Fruit fly (Drosophila melanogaster) whole organism, embryonic: ENCODE results near the gene Phae1.
A peak's percentile ranks its signal among the peaks of the same experiment; 100 is the strongest.

ENCODE experiments used
- BtbVII ChIP-seq: fragments of 200-800 bp; sonication (Bioruptor generic); optimal IDR thresholded peaks from 3 replicates; lab custom pipeline; 2017; ENCODE audit warnings: missing biosample characterization, mild to moderate bottlenecking, missing genetic modification characterization
- CG10209 ChIP-seq: fragments of 200-800 bp; sonication (Bioruptor generic); optimal IDR thresholded peaks from 3 replicates; lab custom pipeline; 2017; ENCODE audit warnings: missing biosample characterization, mild to moderate bottlenecking, missing genetic modification characterization, missing genetic modification reagents
- CG10267 ChIP-seq: fragments of 200-800 bp; sonication (Bioruptor generic); optimal IDR thresholded peaks from 2 replicates; lab custom pipeline; 2018; ENCODE audit warnings: missing biosample characterization, mild to moderate bottlenecking, missing genetic modification characterization, moderate library complexity
- CG10654 ChIP-seq: fragments of 200-800 bp; sonication (Bioruptor generic); optimal IDR thresholded peaks from 2 replicates; lab custom pipeline; 2016; ENCODE audit warnings: missing biosample characterization, missing genetic modification characterization
- CG11093 ChIP-seq: fragments of 200-800 bp; sonication (Bioruptor generic); IDR thresholded peaks from 3 replicates; pipeline ENCODE4 v1.3.6; 2022; ENCODE audit warnings: missing biosample characterization, missing genetic modification characterization
- CG11456 ChIP-seq: fragments of 200-800 bp; sonication (Bioruptor generic); IDR thresholded peaks from 3 replicates; pipeline ENCODE4 v1.3.6; 2022; ENCODE audit warnings: missing biosample characterization, missing genetic modification characterization
- CG14860 ChIP-seq: fragments of 200-800 bp; sonication (Bioruptor generic); IDR thresholded peaks from 3 replicates; pipeline ENCODE4 v1.3.6; 2022; ENCODE audit warnings: missing biosample characterization, missing genetic modification characterization; ENCODE audit not compliant: partially characterized antibody
- CG1529 ChIP-seq: fragments of 200-800 bp; sonication (Bioruptor generic); optimal IDR thresholded peaks from 3 replicates; lab custom pipeline; 2018; ENCODE audit warnings: missing biosample characterization, missing genetic modification characterization
- CG15601 ChIP-seq: fragments of 200-800 bp; sonication (Bioruptor generic); optimal IDR thresholded peaks from 3 replicates; lab custom pipeline; 2019; ENCODE audit warnings: missing biosample characterization, mild to moderate bottlenecking, missing genetic modification characterization, moderate library complexity
- CG16813 ChIP-seq: fragments of 200-800 bp; sonication (Bioruptor generic); IDR thresholded peaks from 3 replicates; pipeline ENCODE4 v1.3.6; 2022; ENCODE audit warnings: missing biosample characterization, missing genetic modification characterization; ENCODE audit not compliant: partially characterized antibody
- CG2199 ChIP-seq: fragments of 200-800 bp; sonication (Bioruptor generic); IDR thresholded peaks from 3 replicates; pipeline ENCODE4 v1.3.6; 2022; ENCODE audit warnings: missing biosample characterization, missing genetic modification characterization
- CG2712 ChIP-seq: fragments of 200-800 bp; optimal IDR thresholded peaks from 3 replicates; lab custom pipeline; 2019; ENCODE audit warnings: missing biosample characterization, mild to moderate bottlenecking, missing genetic modification characterization, moderate library complexity
- CG2875 ChIP-seq: fragments of 200-800 bp; sonication (Bioruptor generic); optimal IDR thresholded peaks from 2 replicates; lab custom pipeline; 2017; ENCODE audit warnings: missing biosample characterization, mild to moderate bottlenecking, missing genetic modification characterization, missing genetic modification reagents
- CG30403 ChIP-seq: fragments of 200-800 bp; sonication (Bioruptor generic); optimal IDR thresholded peaks from 3 replicates; lab custom pipeline; 2016; ENCODE audit warnings: missing biosample characterization, missing genetic modification characterization
- CG31441 ChIP-seq: fragments of 200-800 bp; sonication (Bioruptor generic); IDR thresholded peaks from 2 replicates; pipeline ENCODE4 v1.3.6; 2022; ENCODE audit warnings: missing biosample characterization, missing genetic modification characterization
- CG3847 ChIP-seq: fragments of 200-800 bp; sonication (Bioruptor generic); IDR thresholded peaks from 2 replicates; pipeline ENCODE4 v1.3.6; 2022; ENCODE audit warnings: missing biosample characterization, missing genetic modification characterization
- CG4820 ChIP-seq: fragments of 200-800 bp; sonication (Bioruptor generic); optimal IDR thresholded peaks from 3 replicates; lab custom pipeline; 2016; ENCODE audit warnings: missing biosample characterization, missing genetic modification characterization
- CG7745 ChIP-seq: fragments of 200-800 bp; sonication (Bioruptor generic); optimal IDR thresholded peaks from 2 replicates; lab custom pipeline; 2018; ENCODE audit warnings: missing biosample characterization, mild to moderate bottlenecking, missing genetic modification characterization, moderate library complexity
- CG8388 ChIP-seq: fragments of 200-800 bp; sonication (Bioruptor generic); optimal IDR thresholded peaks from 2 replicates; lab custom pipeline; 2019; ENCODE audit warnings: missing biosample characterization, mild to moderate bottlenecking, missing genetic modification characterization, moderate library complexity
- CG8944 ChIP-seq: fragments of 200-800 bp; sonication (Bioruptor generic); optimal IDR thresholded peaks from 3 replicates; lab custom pipeline; 2016; ENCODE audit warnings: missing biosample characterization, missing genetic modification characterization
- Camta ChIP-seq: fragments of 200-800 bp; sonication (Bioruptor generic); optimal IDR thresholded peaks from 2 replicates; lab custom pipeline; 2016; ENCODE audit warnings: missing biosample characterization, missing genetic modification characterization
- CrebB ChIP-seq: fragments of 200-800 bp; sonication (Bioruptor generic); optimal IDR thresholded peaks from 3 replicates; lab custom pipeline; 2018; ENCODE audit warnings: missing biosample characterization, mild to moderate bottlenecking, missing genetic modification characterization
- Drgx ChIP-seq: fragments of 200-800 bp; sonication (Bioruptor generic); IDR thresholded peaks from 2 replicates; pipeline ENCODE4 v1.3.6; 2022; ENCODE audit warnings: missing biosample characterization, missing genetic modification characterization
- Ets97D ChIP-seq: fragments of 200-800 bp; sonication (Bioruptor generic); optimal IDR thresholded peaks from 3 replicates; lab custom pipeline; 2016; ENCODE audit warnings: missing biosample characterization, missing genetic modification characterization
- HLH3B ChIP-seq: fragments of 200-800 bp; sonication (Bioruptor generic); IDR thresholded peaks from 2 replicates; pipeline ENCODE4 v1.3.6; 2022; ENCODE audit warnings: missing biosample characterization, missing genetic modification characterization
- Hsf ChIP-seq: fragments of 200-800 bp; sonication (Bioruptor generic); optimal IDR thresholded peaks from 3 replicates; lab custom pipeline; 2016; ENCODE audit warnings: missing biosample characterization, missing genetic modification characterization
- Lim3 ChIP-seq: fragments of 200-800 bp; sonication (Bioruptor generic); IDR thresholded peaks from 2 replicates; pipeline ENCODE4 v1.3.6; 2022; ENCODE audit warnings: missing biosample characterization, missing genetic modification characterization
- MTF-1 ChIP-seq: fragments of 200-800 bp; sonication (Bioruptor generic); optimal IDR thresholded peaks from 2 replicates; lab custom pipeline; 2018; ENCODE audit warnings: missing biosample characterization, mild to moderate bottlenecking, missing genetic modification characterization, borderline replicate concordance
- Med ChIP-seq: fragments of 200-800 bp; sonication (Bioruptor generic); peaks from one replicate; lab custom pipeline; 2016; ENCODE audit warnings: missing biosample characterization, missing genetic modification characterization, mild to moderate bottlenecking, inconsistent platforms, moderate library complexity
- Stat92E ChIP-seq, 3 experiments: fragments of >200 bp in 2 of 3; fragments of 200-800 bp in 1 of 3; sonication (Bioruptor generic) in 1 of 3; optimal IDR thresholded peaks; 2 replicates each; lab custom pipeline; 2017 to 2019; ENCODE audit warnings: missing biosample characterization in 3 of 3, missing genetic modification characterization in 3 of 3, mild to moderate bottlenecking in 1 of 3, moderate library complexity in 1 of 3
- Vsx1 ChIP-seq: fragments of 200-800 bp; sonication (Bioruptor generic); optimal IDR thresholded peaks from 2 replicates; lab custom pipeline; 2017; ENCODE audit warnings: missing biosample characterization, mild to moderate bottlenecking, missing genetic modification characterization, missing genetic modification reagents
- ab ChIP-seq: fragments of 200-800 bp; sonication (Bioruptor generic); optimal IDR thresholded peaks from 2 replicates; lab custom pipeline; 2016; ENCODE audit warnings: missing biosample characterization, missing genetic modification characterization
- ap ChIP-seq: fragments of 200-800 bp; sonication (Bioruptor generic); IDR thresholded peaks from 2 replicates; pipeline ENCODE4 v1.3.6; 2022; ENCODE audit warnings: missing biosample characterization, missing genetic modification characterization
- bigmax ChIP-seq: fragments of 200-800 bp; sonication (Bioruptor generic); optimal IDR thresholded peaks from 2 replicates; lab custom pipeline; 2018; ENCODE audit warnings: missing biosample characterization, mild to moderate bottlenecking, missing genetic modification characterization
- cad ChIP-seq: fragments of >200 bp; optimal IDR thresholded peaks from 2 replicates; lab custom pipeline; 2017; ENCODE audit warnings: missing biosample characterization, missing genetic modification characterization
- cas ChIP-seq: fragments of 200-800 bp; sonication (Bioruptor generic); IDR thresholded peaks from 2 replicates; pipeline ENCODE4 v1.3.6; 2022; ENCODE audit warnings: missing biosample characterization, missing genetic modification characterization
- dan ChIP-seq: fragments of 200-800 bp; sonication (Bioruptor generic); IDR thresholded peaks from 2 replicates; pipeline ENCODE4 v1.3.6; 2022; ENCODE audit warnings: missing biosample characterization, missing genetic modification characterization
- dati ChIP-seq: fragments of 200-800 bp; sonication (Bioruptor generic); IDR thresholded peaks from 2 replicates; pipeline ENCODE4 v1.3.6; 2022; ENCODE audit warnings: missing biosample characterization, missing genetic modification characterization
- fd64A ChIP-seq: fragments of 200-800 bp; sonication (Bioruptor generic); optimal IDR thresholded peaks from 3 replicates; lab custom pipeline; 2018; ENCODE audit warnings: missing biosample characterization, mild to moderate bottlenecking, missing genetic modification characterization
- gro ChIP-seq: fragments of 200-800 bp; sonication (Bioruptor generic); optimal IDR thresholded peaks from 2 replicates; lab custom pipeline; 2016; ENCODE audit warnings: missing biosample characterization, missing genetic modification characterization
- gsb ChIP-seq: fragments of 200-800 bp; sonication (Bioruptor generic); IDR thresholded peaks from 2 replicates; pipeline ENCODE4 v1.3.6; 2022; ENCODE audit warnings: missing biosample characterization, missing genetic modification characterization
- h ChIP-seq: fragments of >200 bp; optimal IDR thresholded peaks from 2 replicates; lab custom pipeline; 2017
- her ChIP-seq: fragments of 200-800 bp; sonication (Bioruptor generic); optimal IDR thresholded peaks from 2 replicates; lab custom pipeline; 2016; ENCODE audit warnings: missing biosample characterization, missing genetic modification characterization
- klu ChIP-seq: fragments of 200-800 bp; sonication (Bioruptor generic); IDR thresholded peaks from 2 replicates; pipeline ENCODE4 v1.3.6; 2022; ENCODE audit warnings: missing biosample characterization, missing genetic modification characterization
- sim ChIP-seq: fragments of 200-800 bp; sonication (Bioruptor generic); IDR thresholded peaks from 2 replicates; pipeline ENCODE4 v1.3.6; 2022; ENCODE audit warnings: missing biosample characterization, missing genetic modification characterization
- slbo ChIP-seq: fragments of 200-800 bp; sonication (Bioruptor generic); IDR thresholded peaks from 2 replicates; pipeline ENCODE4 v1.3.6; 2022; ENCODE audit warnings: missing biosample characterization, missing genetic modification characterization
- sqz ChIP-seq: fragments of 200-800 bp; sonication (Bioruptor generic); optimal IDR thresholded peaks from 3 replicates; lab custom pipeline; 2018; ENCODE audit warnings: missing biosample characterization, mild to moderate bottlenecking, missing genetic modification characterization
- toy ChIP-seq: fragments of 200-800 bp; sonication (Bioruptor generic); IDR thresholded peaks from 2 replicates; pipeline ENCODE4 v1.3.6; 2022; ENCODE audit warnings: missing biosample characterization, missing genetic modification characterization
- z ChIP-seq: fragments of 200-800 bp; sonication (Bioruptor generic); IDR thresholded peaks from 3 replicates; pipeline ENCODE4 v1.3.6; 2022; ENCODE audit warnings: missing biosample characterization, missing genetic modification characterization

The Phae1 gene

DNA sequence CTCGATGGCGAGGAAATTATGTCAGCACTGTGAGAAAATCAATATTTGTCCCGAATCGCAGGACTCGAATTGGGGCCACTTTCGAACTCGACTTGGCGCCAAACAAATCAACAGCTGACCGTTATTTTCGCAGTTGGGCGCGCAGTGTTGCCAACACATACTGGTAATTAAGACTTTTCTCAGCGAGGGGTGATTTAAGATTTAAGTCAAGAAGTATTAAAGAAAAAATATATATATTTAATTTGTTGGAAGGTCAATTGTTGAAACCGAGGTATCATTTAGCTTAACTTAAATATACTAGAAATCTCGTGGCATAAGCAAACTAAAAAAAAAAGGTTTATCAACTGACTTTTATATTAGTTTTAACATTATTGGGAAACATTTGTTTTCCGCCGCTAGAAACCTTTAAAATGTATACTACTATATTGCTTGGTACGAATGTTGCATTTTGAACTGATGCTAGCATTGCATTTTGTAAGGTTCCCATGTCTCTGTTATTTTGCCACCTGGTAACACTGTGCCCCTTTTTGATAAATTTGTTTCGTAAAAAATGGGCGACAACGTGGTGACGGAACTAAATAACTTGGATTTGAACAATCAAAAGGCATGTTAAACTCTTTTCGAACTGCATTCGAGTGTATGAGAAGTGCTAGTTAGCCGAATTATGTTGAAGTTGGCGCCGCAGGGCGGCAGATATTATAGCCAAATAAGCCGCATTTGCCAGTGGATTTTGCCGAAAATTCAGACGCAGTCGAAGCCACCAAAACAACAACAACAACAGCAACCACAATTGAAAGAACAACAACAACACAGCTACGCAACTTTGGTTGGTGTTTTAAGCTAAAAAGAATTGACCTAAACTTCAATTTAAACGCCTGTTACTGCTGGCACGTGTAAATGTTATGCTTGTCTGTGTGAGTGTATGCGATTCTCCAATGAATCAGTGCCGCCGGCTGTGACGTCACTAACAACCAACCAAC, 5.7 kb upstream of the Phae1 start, which contains the start of the genes Patsas and ThrRS (continued):
- TF ChIP-seq CG3847 (GFP tag; lab: Robert Waterston, UW) (peak; percentile 90), dan (GFP tag; lab: Robert Waterston, UW) (peak; percentile 53; the same call in 1 of the 2 replicates), CG2875 (peak; percentile 47), CG16813 (GFP tag; lab: Robert Waterston, UW) (no peak), slbo (peak; percentile 91), Lim3 (GFP tag; lab: Robert Waterston, UW) (peak; percentile 44; the same call in 1 of the 2 replicates), CG10654 (GFP tag; lab: Kevin White, UChicago) (peak; percentile 82), CG8944 (GFP tag; lab: Kevin White, UChicago) (peak; percentile 69), Hsf (GFP tag; lab: Kevin White, UChicago) (peak; percentile 88), CG4820 (GFP tag; lab: Kevin White, UChicago) (peak; percentile 84), CG14860 (GFP tag; lab: Robert Waterston, UW) (no peak), MTF-1 (GFP tag; lab: Kevin White, UChicago) (peak; percentile 50), CG30403 (GFP tag; lab: Kevin White, UChicago) (peak; percentile 92), gsb (GFP tag; lab: Robert Waterston, UW) (peak; percentile 69), CG7745 (tag; lab: Kevin White, UChicago) (peak; percentile 99), h (lab: Kevin White, UChicago) (no peak), CG10209 (GFP tag; lab: Kevin White, UChicago) (peak; percentile 86), HLH3B (GFP tag; lab: Robert Waterston, UW) (peak; percentile 81), CG11093 (peak; percentile 74; the same call in 2 of the 3 replicates), Med (peak; percentile 94), Stat92E (GFP tag; optimal IDR thresholded peaks at IDR 0.05; lab: Kevin White, UChicago) (no peak), sim (0 out of 2 replicates have a peak, but pooled peaks have one; percentile 47), klu (peak; percentile 81), Drgx (GFP tag; lab: Robert Waterston, UW) (peak; percentile 83), ab (peak; percentile 60), CG15601 (tag; lab: Kevin White, UChicago) (peak; percentile 83), her (peak; percentile 7), cas (GFP tag; lab: Robert Waterston, UW) (peak; percentile 69), CG10267 (peak; percentile 84), sqz (peak; percentile 65), Ets97D (peak; percentile 79), CG2199 (peak; percentile 64; the same call in 1 of the 3 replicates), CG11456 (GFP tag; lab: Robert Waterston, UW) (peak; percentile 76), CG2712 (tag; lab: Kevin White, UChicago) (peak; percentile 89), Camta (GFP tag; lab: Kevin White, UChicago) (peak; percentile 61), bigmax (GFP tag; lab: Kevin White, UChicago) (no peak), toy (GFP tag; lab: Robert Waterston, UW) (no peak), BtbVII (peak; percentile 57), CG8388 (peak; percentile 77), Vsx1 (no peak), CG1529 (GFP tag; lab: Kevin White, UChicago) (peak; percentile 42), cad (GFP tag; lab: Kevin White, UChicago) (no peak), ap (GFP tag; lab: Robert Waterston, UW) (peak; percentile 76), fd64A (GFP tag; lab: Kevin White, UChicago) (no peak), z (GFP tag; lab: Robert Waterston, UW) (no peak), gro (GFP tag; lab: Kevin White, UChicago) (peak; percentile 46), CrebB (peak; percentile 43), CG31441 (GFP tag; lab: Robert Waterston, UW) (peak; percentile 90), dati (GFP tag; lab: Robert Waterston, UW) (no peak)
